Worm (Caenorhabditis elegans) whole organism, mixed stage, embryonic: ENCODE data around the gene Y57A10C.9.

Experiments
- ceh-43 ChIP-seq: fragments of 200-800 bp; sonication (Bioruptor generic); optimal IDR thresholded peaks from 2 replicates; lab custom pipeline; 2018; ENCODE audit warnings: mild to moderate bottlenecking, missing genetic modification characterization, moderate library complexity, missing compliant biosample characterization
- hlh-1 ChIP-seq: fragments of 150-350 bp; optimal IDR thresholded peaks from 2 replicates; lab custom pipeline; 2014; ENCODE audit warnings: missing biosample characterization, missing genetic modification reagents, missing genetic modification characterization
- lin-13 ChIP-seq: fragments of 150-350 bp; optimal IDR thresholded peaks from 2 replicates; lab custom pipeline; 2014; ENCODE audit warnings: missing biosample characterization, missing genetic modification characterization
- mep-1 ChIP-seq: fragments of 150-350 bp; optimal IDR thresholded peaks from 2 replicates; lab custom pipeline; 2017; ENCODE audit warnings: missing biosample characterization, missing genetic modification reagents, missing genetic modification characterization, inconsistent platforms
- nhr-237 ChIP-seq: fragments of 150-350 bp; optimal IDR thresholded peaks from 2 replicates; lab custom pipeline; 2014; ENCODE audit warnings: missing biosample characterization, missing genetic modification characterization
- nhr-76 ChIP-seq: sonication (generic microtip); optimal IDR thresholded peaks from 2 replicates; lab custom pipeline; 2017; ENCODE audit warnings: missing biosample characterization, missing genetic modification characterization
- tbx-8 ChIP-seq: fragments of 200-800 bp; sonication (Bioruptor generic); optimal IDR thresholded peaks from 2 replicates; lab custom pipeline; 2018; ENCODE audit warnings: mild to moderate bottlenecking, missing genetic modification characterization, moderate library complexity, missing compliant biosample characterization
- unc-62 ChIP-seq: fragments of 150-350 bp; optimal IDR thresholded peaks from 2 replicates; lab custom pipeline; 2014; ENCODE audit warnings: missing biosample characterization, missing genetic modification reagents, missing genetic modification characterization

- no peak for TF ChIP-seq hlh-1
- no peak for TF ChIP-seq mep-1 (tag; lab: Kevin White, UChicago)
- no peak for TF ChIP-seq unc-62 (GFP tag; lab: Kevin White, UChicago)
- TF ChIP-seq lin-13 (tag; lab: Kevin White, UChicago): no peak
- TF ChIP-seq tbx-8 (GFP tag; lab: Kevin White, UChicago): no peak
- TF ChIP-seq ceh-43 (GFP tag; lab: Kevin White, UChicago): no peak
- no peak for TF ChIP-seq nhr-237 (tag; lab: Kevin White, UChicago)
- TF ChIP-seq nhr-76: no peak
Observed at ce11 chrII:12473406-12473805, 35.1 kb upstream of the Y57A10C.9 start, which contains the start of gene srg-17.
